Worm (Caenorhabditis elegans): ENCODE measurements around the gene T01H3.5.

ce11 chrII:7858101-7858500 is 21.3 kb upstream of the T01H3.5 start, which contains the start of gene sds-22:
- TF ChIP-seq unc-62 (GFP tag; optimal IDR thresholded peaks at IDR 0.05) (no peak), mab-5 (tag; optimal IDR thresholded peaks at IDR 0.05) (no peak)

Measured in whole organism, mixed stage, embryonic.